Fruit fly (Drosophila melanogaster) whole organism, adult: Measurements from ENCODE around the gene CG31431.

ENCODE experiments used
- CG11617 ChIP-seq: fragments of 200-800 bp; sonication (Bioruptor generic); optimal IDR thresholded peaks from 2 replicates; lab custom pipeline; 2017; ENCODE audit warnings: mild to moderate bottlenecking, missing biosample characterization, missing genetic modification reagents, missing genetic modification characterization
- CG12768 ChIP-seq: fragments of 200-800 bp; sonication (Bioruptor generic); optimal IDR thresholded peaks from 2 replicates; lab custom pipeline; 2017; ENCODE audit warnings: missing biosample characterization, missing genetic modification characterization, mild to moderate bottlenecking, moderate library complexity, missing genetic modification reagents
- CG14711 ChIP-seq: fragments of 200-800 bp; sonication (Bioruptor generic); optimal IDR thresholded peaks from 2 replicates; lab custom pipeline; 2018; ENCODE audit warnings: missing biosample characterization, mild to moderate bottlenecking, missing genetic modification characterization, moderate library complexity
- CG1620 ChIP-seq: fragments of 200-800 bp; sonication (Bioruptor generic); optimal IDR thresholded peaks from 2 replicates; lab custom pipeline; 2016; ENCODE audit warnings: missing biosample characterization, missing genetic modification characterization
- CG33017 ChIP-seq: fragments of 200-800 bp; sonication (Bioruptor generic); optimal IDR thresholded peaks from 2 replicates; lab custom pipeline; 2018; ENCODE audit warnings: missing biosample characterization, mild to moderate bottlenecking, missing genetic modification characterization, moderate library complexity
- CG5204 ChIP-seq: fragments of 200-800 bp; sonication (Bioruptor generic); optimal IDR thresholded peaks from 2 replicates; lab custom pipeline; 2016; ENCODE audit warnings: missing biosample characterization, missing genetic modification characterization
- CG7045 ChIP-seq: fragments of 200-800 bp; sonication (Bioruptor generic); optimal IDR thresholded peaks from 2 replicates; lab custom pipeline; 2017; ENCODE audit warnings: missing biosample characterization, mild to moderate bottlenecking, missing genetic modification characterization
- CG7101 ChIP-seq: fragments of 200-800 bp; sonication (Bioruptor generic); optimal IDR thresholded peaks from 2 replicates; lab custom pipeline; 2018; ENCODE audit warnings: missing biosample characterization, mild to moderate bottlenecking, missing genetic modification characterization, moderate library complexity
- Clk ChIP-seq: fragments of 200-800 bp; sonication (Bioruptor generic); optimal IDR thresholded peaks from 2 replicates; lab custom pipeline; 2017; ENCODE audit warnings: missing biosample characterization, missing genetic modification characterization
- Crg-1 ChIP-seq: fragments of 200-800 bp; sonication (Bioruptor generic); optimal IDR thresholded peaks from 2 replicates; lab custom pipeline; 2016; ENCODE audit warnings: missing biosample characterization, missing genetic modification characterization
- Hr96 ChIP-seq: fragments of 200-800 bp; sonication (Bioruptor generic); optimal IDR thresholded peaks from 2 replicates; lab custom pipeline; 2016; ENCODE audit warnings: missing biosample characterization, missing genetic modification characterization
- Mnt ChIP-seq: fragments of 200-800 bp; sonication (Bioruptor generic); optimal IDR thresholded peaks from 2 replicates; lab custom pipeline; 2016; ENCODE audit warnings: missing biosample characterization, mild to moderate bottlenecking, missing genetic modification characterization
- bab1 ChIP-seq: fragments of 200-800 bp; sonication (Bioruptor generic); optimal IDR thresholded peaks from 3 replicates; lab custom pipeline; 2019; ENCODE audit warnings: missing biosample characterization, mild to moderate bottlenecking, missing genetic modification characterization, moderate library complexity
- cic ChIP-seq: fragments of 200-800 bp; sonication (Bioruptor generic); optimal IDR thresholded peaks from 2 replicates; lab custom pipeline; 2017; ENCODE audit warnings: missing biosample characterization, mild to moderate bottlenecking, missing genetic modification characterization, moderate library complexity
- cnc ChIP-seq, 2 experiments: fragments of >200 bp; optimal IDR thresholded peaks; 2 replicates each; lab custom pipeline; 2017
- kay ChIP-seq: fragments of 200-800 bp; sonication (Bioruptor generic); peaks from one replicate; lab custom pipeline; 2016; ENCODE audit warnings: missing biosample characterization, missing genetic modification characterization, borderline replicate concordance
- ovo ChIP-seq: fragments of 200-800 bp; sonication (Bioruptor generic); optimal IDR thresholded peaks from 2 replicates; lab custom pipeline; 2016; ENCODE audit warnings: missing biosample characterization, missing genetic modification characterization
- pad ChIP-seq: fragments of 200-800 bp; sonication (Bioruptor generic); optimal IDR thresholded peaks from 3 replicates; lab custom pipeline; 2017; ENCODE audit warnings: missing biosample characterization, missing genetic modification characterization, mild to moderate bottlenecking, moderate library complexity, missing genetic modification reagents
- tj ChIP-seq: fragments of 200-800 bp; sonication (Bioruptor generic); optimal IDR thresholded peaks from 3 replicates; lab custom pipeline; 2017; ENCODE audit warnings: missing biosample characterization, mild to moderate bottlenecking, missing genetic modification characterization, moderate library complexity
- toe ChIP-seq: fragments of 200-800 bp; sonication (Bioruptor generic); optimal IDR thresholded peaks from 2 replicates; lab custom pipeline; 2016; ENCODE audit warnings: missing biosample characterization, missing genetic modification characterization

CG31431 gene

DNA sequence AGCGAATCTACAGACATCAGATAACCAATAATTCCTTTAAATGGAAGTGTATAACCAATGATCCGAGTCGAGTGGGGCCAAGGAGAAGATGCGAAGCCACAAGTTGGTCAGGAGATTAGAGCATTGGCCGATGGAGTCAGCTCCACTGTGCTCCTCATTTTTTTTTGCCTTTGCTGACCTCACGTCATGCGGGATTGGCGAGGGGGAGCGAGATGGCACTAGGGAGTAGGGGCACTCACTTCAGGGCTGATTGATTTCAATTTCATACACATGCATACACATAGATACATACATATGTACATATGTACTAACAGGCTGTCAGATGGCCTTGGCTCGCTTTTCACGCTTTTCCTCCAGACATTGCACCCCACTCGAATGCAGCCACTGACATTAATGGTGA, 22.2 kb upstream of the CG31431 start:
- TF ChIP-seq CG12768 (GFP tag; lab: Kevin White, UChicago) (no peak), cnc (optimal IDR thresholded peaks at IDR 0.05; lab: Kevin White, UChicago) (no peak), toe (GFP tag; lab: Kevin White, UChicago) (no peak), CG5204 (no peak), CG14711 (no peak), Hr96 (no peak), CG1620 (GFP tag; lab: Kevin White, UChicago) (no peak), Clk (GFP tag; lab: Kevin White, UChicago) (no peak)

- TF ChIP-seq bab1 (GFP tag; lab: Kevin White, UChicago) (peak; percentile 96), CG14711 (peak; percentile 72), CG1620 (GFP tag; lab: Kevin White, UChicago) (peak; percentile 77), kay (GFP tag; lab: Kevin White, UChicago) (peak; percentile 91), Mnt (peak; percentile 58), tj (peak; percentile 76), cnc (optimal IDR thresholded peaks at IDR 0.05; lab: Kevin White, UChicago) (no peak), CG11617 (GFP tag; lab: Kevin White, UChicago) (peak; percentile 95), toe (GFP tag; lab: Kevin White, UChicago) (peak; percentile 95), cic (GFP tag; lab: Kevin White, UChicago) (peak; percentile 45), CG33017 (tag; lab: Kevin White, UChicago) (peak; percentile 91), pad (GFP tag; lab: Kevin White, UChicago) (peak; percentile 86), Clk (GFP tag; lab: Kevin White, UChicago) (peak; percentile 82), Crg-1 (GFP tag; lab: Kevin White, UChicago) (peak; percentile 77), ovo (GFP tag; lab: Kevin White, UChicago) (peak; percentile 21), CG7101 (tag; lab: Kevin White, UChicago) (peak; percentile 84), Hr96 (peak; percentile 92), CG5204 (peak; percentile 91), CG12768 (GFP tag; lab: Kevin White, UChicago) (peak; percentile 89), CG7045 (GFP tag; lab: Kevin White, UChicago) (peak; percentile 95)
Measured at dm6 chr3R:21848987-21849442, 21.5 kb upstream of the CG31431 start.

- no peak for TF ChIP-seq toe (GFP tag; lab: Kevin White, UChicago)
- no peak for TF ChIP-seq Mnt
- peak; percentile 44 to 49 for TF ChIP-seq cnc (optimal IDR thresholded peaks at IDR 0.05; lab: Kevin White, UChicago)
- peak; percentile 54 for TF ChIP-seq CG11617 (GFP tag; lab: Kevin White, UChicago)
- no peak for TF ChIP-seq Crg-1 (GFP tag; lab: Kevin White, UChicago)
- no peak for TF ChIP-seq CG12768 (GFP tag; lab: Kevin White, UChicago)
- no peak for TF ChIP-seq kay (GFP tag; lab: Kevin White, UChicago)
- TF ChIP-seq tj: peak; percentile 32
- TF ChIP-seq CG7045 (GFP tag; lab: Kevin White, UChicago): peak; percentile 23
- no peak for TF ChIP-seq Clk (GFP tag; lab: Kevin White, UChicago)
- TF ChIP-seq Hr96: peak; percentile 38
- no peak for TF ChIP-seq CG33017 (tag; lab: Kevin White, UChicago)
- TF ChIP-seq cic (GFP tag; lab: Kevin White, UChicago): peak; percentile 60
- TF ChIP-seq bab1 (GFP tag; lab: Kevin White, UChicago): no peak
- TF ChIP-seq CG7101 (tag; lab: Kevin White, UChicago): peak; percentile 23
- peak; percentile 61 for TF ChIP-seq CG5204
- TF ChIP-seq pad (GFP tag; lab: Kevin White, UChicago): peak; percentile 16
- TF ChIP-seq CG1620 (GFP tag; lab: Kevin White, UChicago): no peak
- TF ChIP-seq ovo (GFP tag; lab: Kevin White, UChicago): no peak
- no peak for TF ChIP-seq CG14711
Measured at dm6 chr3R:21849988-21850460, 20.5 kb upstream of the CG31431 start.

DNA sequence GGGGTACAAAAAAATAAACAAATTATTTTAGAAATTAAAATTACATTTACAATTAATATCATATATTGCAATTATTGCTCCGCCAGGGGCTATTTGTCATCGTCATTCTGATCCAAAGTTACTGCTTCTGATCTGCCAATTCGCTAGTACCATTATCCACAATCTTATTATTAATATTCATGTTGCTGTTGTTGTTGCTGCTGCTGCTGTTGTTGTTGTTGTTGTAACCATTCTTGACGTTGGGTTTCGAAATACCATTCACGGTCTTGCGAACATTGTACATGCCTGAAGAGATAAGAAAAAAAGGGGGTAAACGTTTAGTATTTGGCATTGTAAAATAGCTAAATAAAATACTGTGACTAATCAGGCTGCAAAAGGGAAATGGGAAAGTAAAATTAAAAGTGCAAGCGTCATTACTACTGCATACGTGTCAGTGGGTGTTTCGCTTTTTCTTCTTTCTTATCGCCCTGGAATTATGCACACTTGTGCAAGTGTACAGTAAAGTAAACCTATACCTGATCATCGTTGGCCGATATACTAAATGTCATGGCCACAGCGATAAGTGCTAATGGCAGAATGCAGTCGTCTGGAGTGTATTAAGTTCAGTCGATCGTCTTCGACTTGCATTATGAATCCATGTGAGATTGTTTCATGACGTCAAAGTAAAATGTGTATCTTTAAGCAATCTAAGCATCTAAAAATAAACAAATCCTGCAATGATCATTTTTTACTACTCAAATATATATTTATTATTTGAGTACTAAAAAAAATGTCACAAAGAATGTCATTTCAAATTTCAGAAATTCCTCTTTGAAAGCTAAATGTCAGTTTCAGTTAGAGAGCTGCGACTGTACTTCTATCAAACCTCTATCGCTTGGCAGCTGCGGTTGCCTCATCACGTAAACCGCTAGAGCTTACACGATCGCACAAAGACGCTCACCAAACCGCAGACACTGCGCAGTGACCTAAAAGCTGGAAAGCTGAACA, 18.6 kb upstream of the CG31431 start:
- TF ChIP-seq cnc (optimal IDR thresholded peaks at IDR 0.05; lab: Kevin White, UChicago) (no peak), pad (GFP tag; lab: Kevin White, UChicago) (no peak), CG7101 (tag; lab: Kevin White, UChicago) (no peak), kay (GFP tag; lab: Kevin White, UChicago) (peak; percentile 86), toe (GFP tag; lab: Kevin White, UChicago) (peak; percentile 7), CG33017 (tag; lab: Kevin White, UChicago) (peak; percentile 32), CG5204 (peak; percentile 32), CG7045 (GFP tag; lab: Kevin White, UChicago) (no peak), Hr96 (peak; percentile 6), cic (GFP tag; lab: Kevin White, UChicago) (peak; percentile 69), Clk (GFP tag; lab: Kevin White, UChicago) (no peak), Crg-1 (GFP tag; lab: Kevin White, UChicago) (no peak), bab1 (GFP tag; lab: Kevin White, UChicago) (peak; percentile 27), ovo (GFP tag; lab: Kevin White, UChicago) (no peak), Mnt (peak; percentile 3), CG14711 (no peak), CG1620 (GFP tag; lab: Kevin White, UChicago) (no peak), CG12768 (GFP tag; lab: Kevin White, UChicago) (peak; percentile 28), tj (peak; percentile 69), CG11617 (GFP tag; lab: Kevin White, UChicago) (no peak)
